Fruit fly (Drosophila melanogaster): ENCODE data around the gene fd96Ca.

dm6 chr3R:25049383-25049741 is 33.1 kb upstream of the fd96Ca start, which contains the start of gene CG11791:
- TF ChIP-seq h (optimal IDR thresholded peaks at IDR 0.05) (no peak), psq (optimal IDR thresholded peaks at IDR 0.05) (no peak), Myc (optimal IDR thresholded peaks at IDR 0.05) (no peak), Sin3A (optimal IDR thresholded peaks at IDR 0.05) (no peak)
